Worm (Caenorhabditis elegans) whole organism, late embryonic: ENCODE measurements around the gene ZK863.8.

Experiments
- C08G9.2 ChIP-seq: sonication (generic microtip); optimal IDR thresholded peaks from 2 replicates; lab custom pipeline; 2016; ENCODE audit warnings: mild to moderate bottlenecking, missing genetic modification characterization, moderate library complexity, missing compliant biosample characterization
- C38D4.7 ChIP-seq: fragments of 200-800 bp; sonication (Bioruptor generic); optimal IDR thresholded peaks from 2 replicates; lab custom pipeline; 2018; ENCODE audit warnings: mild to moderate bottlenecking, missing genetic modification characterization, moderate library complexity, missing compliant biosample characterization
- F13H6.1 ChIP-seq: sonication (generic microtip); optimal IDR thresholded peaks from 2 replicates; lab custom pipeline; 2016; ENCODE audit warnings: missing genetic modification characterization, missing compliant biosample characterization
- K02D7.2 ChIP-seq: sonication (generic microtip); optimal IDR thresholded peaks from 2 replicates; lab custom pipeline; 2017; ENCODE audit warnings: mild to moderate bottlenecking, missing genetic modification characterization, missing compliant biosample characterization
- K09A11.1 ChIP-seq: sonication (generic microtip); optimal IDR thresholded peaks from 2 replicates; lab custom pipeline; 2017; ENCODE audit warnings: antibody characterized with exemption, mild to moderate bottlenecking, missing genetic modification characterization, missing compliant biosample characterization; ENCODE audit not compliant: insufficient read depth
- T23F11.4 ChIP-seq: fragments of 200-800 bp; sonication (Bioruptor generic); optimal IDR thresholded peaks from 2 replicates; lab custom pipeline; 2018; ENCODE audit warnings: mild to moderate bottlenecking, missing genetic modification characterization, missing compliant biosample characterization
- Y22D7AL.16 ChIP-seq: sonication (generic microtip); optimal IDR thresholded peaks from 2 replicates; lab custom pipeline; 2016; ENCODE audit warnings: missing genetic modification characterization, missing compliant biosample characterization
- ahr-1 ChIP-seq: sonication (generic microtip); optimal IDR thresholded peaks from 2 replicates; lab custom pipeline; 2016; ENCODE audit warnings: missing genetic modification characterization, missing compliant biosample characterization
- ama-1 ChIP-seq: fragments of 150-350 bp; optimal IDR thresholded peaks from 2 replicates; lab custom pipeline; 2014
- ceh-14 ChIP-seq: sonication (generic microtip); optimal IDR thresholded peaks from 2 replicates; lab custom pipeline; 2016; ENCODE audit warnings: missing genotype, missing genetic modification characterization, missing compliant biosample characterization
- ceh-18 ChIP-seq: sonication (generic microtip); optimal IDR thresholded peaks from 2 replicates; lab custom pipeline; 2016; ENCODE audit warnings: missing genetic modification characterization, missing compliant biosample characterization
- ceh-19 ChIP-seq: fragments of 200-800 bp; sonication (Bioruptor generic); optimal IDR thresholded peaks from 2 replicates; lab custom pipeline; 2018; ENCODE audit warnings: mild to moderate bottlenecking, missing genetic modification characterization, missing compliant biosample characterization
- ceh-2 ChIP-seq: sonication (generic microtip); optimal IDR thresholded peaks from 2 replicates; lab custom pipeline; 2016; ENCODE audit warnings: missing genotype, missing genetic modification characterization, missing compliant biosample characterization
- ceh-24 ChIP-seq: sonication (generic microtip); optimal IDR thresholded peaks from 2 replicates; lab custom pipeline; 2016; ENCODE audit warnings: mild to moderate bottlenecking, missing genetic modification characterization, missing compliant biosample characterization
- ceh-34 ChIP-seq: sonication (generic microtip); optimal IDR thresholded peaks from 2 replicates; lab custom pipeline; 2016; ENCODE audit warnings: mild to moderate bottlenecking, missing genetic modification characterization, missing compliant biosample characterization
- ceh-45 ChIP-seq: fragments of 200-800 bp; sonication (Bioruptor generic); IDR thresholded peaks from 2 replicates; pipeline ENCODE4 v1.3.6; 2022; ENCODE audit warnings: missing genetic modification reagents, missing genetic modification characterization, missing compliant biosample characterization
- ceh-48 ChIP-seq: sonication (generic microtip); optimal IDR thresholded peaks from 2 replicates; lab custom pipeline; 2016; ENCODE audit warnings: missing genetic modification characterization, inconsistent platforms, missing compliant biosample characterization
- ceh-6 ChIP-seq: fragments of 200-800 bp; sonication (Bioruptor generic); optimal IDR thresholded peaks from 2 replicates; lab custom pipeline; 2018; ENCODE audit warnings: mild to moderate bottlenecking, missing genetic modification characterization, missing compliant biosample characterization
- che-1 ChIP-seq: sonication (generic microtip); optimal IDR thresholded peaks from 2 replicates; lab custom pipeline; 2016; ENCODE audit warnings: mild to moderate bottlenecking, missing genetic modification characterization, missing compliant biosample characterization
- elt-2 ChIP-seq: sonication (generic microtip); optimal IDR thresholded peaks from 2 replicates; lab custom pipeline; 2016; ENCODE audit warnings: missing genetic modification reagents, missing genetic modification characterization, missing compliant biosample characterization
- elt-4 ChIP-seq: sonication (generic microtip); optimal IDR thresholded peaks from 2 replicates; lab custom pipeline; 2016; ENCODE audit warnings: missing genetic modification characterization, missing compliant biosample characterization
- fkh-6 ChIP-seq: sonication (generic microtip); optimal IDR thresholded peaks from 2 replicates; lab custom pipeline; 2016; ENCODE audit warnings: missing genetic modification characterization, missing compliant biosample characterization
- hlh-30 ChIP-seq: sonication (generic microtip); optimal IDR thresholded peaks from 2 replicates; lab custom pipeline; 2017; ENCODE audit warnings: antibody characterized with exemption, missing genetic modification characterization, missing compliant biosample characterization; ENCODE audit not compliant: insufficient read depth
- hlh-6 ChIP-seq: sonication (generic microtip); optimal IDR thresholded peaks from 2 replicates; lab custom pipeline; 2016; ENCODE audit warnings: missing genotype, missing genetic modification characterization, missing compliant biosample characterization
- hlh-8 ChIP-seq: sonication (generic microtip); optimal IDR thresholded peaks from 2 replicates; lab custom pipeline; 2016; ENCODE audit warnings: missing genotype, missing genetic modification characterization, missing compliant biosample characterization
- lin-11 ChIP-seq: fragments of 200-800 bp; sonication (Bioruptor generic); optimal IDR thresholded peaks from 2 replicates; lab custom pipeline; 2018; ENCODE audit warnings: mild to moderate bottlenecking, missing genetic modification characterization, missing compliant biosample characterization
- nfya-1 ChIP-seq: sonication (generic microtip); optimal IDR thresholded peaks from 2 replicates; lab custom pipeline; 2017; ENCODE audit warnings: missing genetic modification characterization, mild to moderate bottlenecking, missing compliant biosample characterization, antibody characterized with exemption, moderate library complexity
- nhr-232 ChIP-seq: sonication (generic microtip); optimal IDR thresholded peaks from 2 replicates; lab custom pipeline; 2016; ENCODE audit warnings: missing genetic modification characterization, missing compliant biosample characterization
- npax-4 ChIP-seq: sonication (generic microtip); optimal IDR thresholded peaks from 2 replicates; lab custom pipeline; 2016; ENCODE audit warnings: missing genetic modification characterization, missing compliant biosample characterization
- odd-2 ChIP-seq: sonication (generic microtip); optimal IDR thresholded peaks from 2 replicates; lab custom pipeline; 2017; ENCODE audit warnings: antibody characterized with exemption, mild to moderate bottlenecking, missing genetic modification characterization, missing compliant biosample characterization
- pag-3 ChIP-seq: sonication (generic microtip); optimal IDR thresholded peaks from 2 replicates; lab custom pipeline; 2016; ENCODE audit warnings: missing compliant biosample characterization, missing genetic modification characterization, borderline replicate concordance
- pat-9 ChIP-seq: fragments of 200-800 bp; sonication (Bioruptor generic); optimal IDR thresholded peaks from 2 replicates; lab custom pipeline; 2018; ENCODE audit warnings: mild to moderate bottlenecking, missing genetic modification characterization, moderate library complexity, missing compliant biosample characterization
- pha-4 ChIP-seq: fragments of 150-350 bp; optimal IDR thresholded peaks from 2 replicates; lab custom pipeline; 2018; ENCODE audit warnings: missing biosample characterization, missing genetic modification reagents, missing genetic modification characterization
- pros-1 ChIP-seq: fragments of 150-350 bp; optimal IDR thresholded peaks from 2 replicates; lab custom pipeline; 2014; ENCODE audit warnings: missing biosample characterization, missing genetic modification reagents, missing genetic modification characterization
- ref-2 ChIP-seq: sonication (generic microtip); optimal IDR thresholded peaks from 2 replicates; lab custom pipeline; 2016; ENCODE audit warnings: missing genetic modification characterization, missing compliant biosample characterization
- rnt-1 ChIP-seq: sonication (generic microtip); optimal IDR thresholded peaks from 2 replicates; lab custom pipeline; 2016; ENCODE audit warnings: missing genetic modification characterization, missing compliant biosample characterization
- sdc-2 ChIP-seq: sonication (generic microtip); optimal IDR thresholded peaks from 2 replicates; lab custom pipeline; 2016; ENCODE audit warnings: missing genotype, missing genetic modification characterization, missing compliant biosample characterization
- tbx-7 ChIP-seq: sonication (generic microtip); optimal IDR thresholded peaks from 2 replicates; lab custom pipeline; 2016; ENCODE audit warnings: missing genotype, missing genetic modification characterization, missing compliant biosample characterization
- ttx-3 ChIP-seq: sonication (generic microtip); optimal IDR thresholded peaks from 2 replicates; lab custom pipeline; 2016; ENCODE audit warnings: missing genetic modification reagents, missing genetic modification characterization, missing compliant biosample characterization
- unc-3 ChIP-seq, 2 experiments: fragments of 200-800 bp in 1 of 2; sonication (Bioruptor generic) in 1 of 2; sonication (generic microtip) in 1 of 2; conservative IDR thresholded peaks in 1 of 2; optimal IDR thresholded peaks in 1 of 2; 2 replicates each; pipeline versions ENCODE4 v1.3.6 to Lab custom; 2016 to 2022; ENCODE audit warnings: missing compliant biosample characterization in 2 of 2, missing genetic modification characterization in 2 of 2, missing genetic modification reagents in 1 of 2
- unc-55 ChIP-seq: sonication (generic microtip); optimal IDR thresholded peaks from 2 replicates; lab custom pipeline; 2017; ENCODE audit warnings: missing biosample characterization, missing genetic modification reagents, missing genetic modification characterization
- unc-86 ChIP-seq: sonication (generic microtip); optimal IDR thresholded peaks from 2 replicates; lab custom pipeline; 2016; ENCODE audit warnings: missing genetic modification characterization, missing compliant biosample characterization

ZK863.8 gene

DNA sequence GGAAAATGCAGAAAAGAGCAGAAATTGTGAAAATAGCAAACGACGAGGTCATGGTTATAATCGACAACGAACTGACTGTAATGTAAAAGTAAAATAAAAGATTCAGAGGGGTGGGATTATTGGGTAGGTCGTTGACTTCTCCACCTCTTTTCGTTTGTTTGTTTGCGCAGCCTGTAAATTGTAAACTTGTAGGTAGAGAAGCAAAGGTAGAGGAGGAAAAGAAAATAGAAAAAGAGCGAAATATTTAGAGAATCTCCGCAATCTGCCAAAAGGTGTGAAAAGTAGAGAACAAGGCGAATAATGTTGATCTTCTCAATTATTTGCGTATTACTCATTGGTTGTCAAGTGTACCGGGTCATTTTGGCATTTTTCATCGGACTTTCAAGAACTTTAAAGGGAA, at the start of gene ZK863.8:
Gene ZK863.8, minus strand, starts transcription at position 173 of the 400 bp plus-strand sequence.
- no peak for TF ChIP-seq ref-2 (tag; lab: Kevin White, UChicago)
- TF ChIP-seq odd-2 (tag; lab: Kevin White, UChicago): no peak
- no peak for TF ChIP-seq ceh-45
- TF ChIP-seq ama-1 (lab: Kevin White, UChicago): no peak
- TF ChIP-seq pros-1: no peak
- no peak for TF ChIP-seq K09A11.1 (tag; lab: Kevin White, UChicago)
- no peak for TF ChIP-seq hlh-6 (tag; lab: Kevin White, UChicago)
- no peak for TF ChIP-seq hlh-8
- TF ChIP-seq ttx-3: no peak

DNA sequence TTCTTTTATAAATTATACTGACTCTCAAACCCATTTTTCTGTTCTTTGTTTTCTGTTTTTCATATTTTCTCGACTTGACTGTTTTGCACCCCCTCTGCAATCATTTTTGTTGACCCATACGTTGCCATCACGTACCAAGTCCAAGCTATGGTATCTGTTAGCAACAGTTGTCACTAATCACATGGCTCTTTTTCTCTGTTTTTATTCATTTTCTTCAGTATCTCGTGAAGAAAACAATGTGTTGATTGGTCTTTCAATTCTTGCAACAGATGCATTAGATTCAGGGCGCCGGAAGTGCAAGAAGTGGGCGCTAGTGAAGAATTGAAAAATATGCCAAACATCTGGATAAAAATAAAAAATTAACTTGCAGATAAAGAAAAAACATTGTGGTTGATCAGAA, 48.2 kb upstream of the ZK863.8 start:
- peak; percentile 15 for TF ChIP-seq unc-55
- no peak for TF ChIP-seq C38D4.7 (GFP tag; lab: Kevin White, UChicago)
- no peak for TF ChIP-seq ref-2 (tag; lab: Kevin White, UChicago)
- TF ChIP-seq ceh-18 (tag; lab: Kevin White, UChicago): peak; percentile 27
- TF ChIP-seq che-1: no peak
- TF ChIP-seq ceh-24: no peak
- TF ChIP-seq unc-3 (GFP tag; conservative IDR thresholded peaks at IDR 0.05; lab: Robert Waterston, UW): no peak
- no peak for TF ChIP-seq unc-3 (tag; optimal IDR thresholded peaks at IDR 0.05; lab: Kevin White, UChicago)
- TF ChIP-seq Y22D7AL.16 (tag; lab: Kevin White, UChicago): no peak
- TF ChIP-seq pros-1: no peak
- TF ChIP-seq ceh-2 (tag; lab: Kevin White, UChicago): no peak
- no peak for TF ChIP-seq elt-4 (tag; lab: Kevin White, UChicago)
- no peak for TF ChIP-seq ahr-1 (tag; lab: Kevin White, UChicago)
- TF ChIP-seq ceh-34: no peak
- no peak for TF ChIP-seq ceh-14 (tag; lab: Kevin White, UChicago)
- TF ChIP-seq npax-4 (tag; lab: Kevin White, UChicago): no peak
- TF ChIP-seq K02D7.2 (tag; lab: Kevin White, UChicago): no peak
- TF ChIP-seq C08G9.2 (tag; lab: Kevin White, UChicago): no peak
- TF ChIP-seq sdc-2 (tag; lab: Kevin White, UChicago): no peak
- TF ChIP-seq F13H6.1 (tag; lab: Kevin White, UChicago): no peak
- TF ChIP-seq nfya-1 (tag; lab: Kevin White, UChicago): peak; percentile 23
- TF ChIP-seq, all 69 proteins: peak for 3

ce11 chrV:12234293-12235004, 47.1 kb upstream of the ZK863.8 start, which contains the start of gene myo-3:
myo-3 (minus strand) TSS chrV:12234343.
- TF ChIP-seq nfya-1 (tag; lab: Kevin White, UChicago) (peak; percentile 12), tbx-7 (tag; lab: Kevin White, UChicago) (no peak), lin-11 (no peak), ceh-6 (no peak), unc-86 (tag; lab: Kevin White, UChicago) (no peak), ceh-18 (tag; lab: Kevin White, UChicago) (peak; percentile 80), ceh-19 (GFP tag; lab: Kevin White, UChicago) (no peak), fkh-6 (no peak), C38D4.7 (GFP tag; lab: Kevin White, UChicago) (no peak), elt-2 (tag; lab: Kevin White, UChicago) (no peak), pag-3 (tag; lab: Kevin White, UChicago) (no peak), unc-3 (GFP tag; conservative IDR thresholded peaks at IDR 0.05; lab: Robert Waterston, UW) (no peak), unc-3 (tag; optimal IDR thresholded peaks at IDR 0.05; lab: Kevin White, UChicago) (no peak), rnt-1 (peak; percentile 37), npax-4 (tag; lab: Kevin White, UChicago) (no peak), ceh-34 (peak; percentile 22), pat-9 (tag; lab: Kevin White, UChicago) (no peak), T23F11.4 (no peak), pha-4 (no peak), hlh-30 (no peak), nhr-232 (tag; lab: Kevin White, UChicago) (no peak), C08G9.2 (tag; lab: Kevin White, UChicago) (no peak), ceh-48 (tag; lab: Kevin White, UChicago) (no peak)
